Fruit fly (Drosophila melanogaster): Measurements from ENCODE around the gene pum.

Gene pum

DNA sequence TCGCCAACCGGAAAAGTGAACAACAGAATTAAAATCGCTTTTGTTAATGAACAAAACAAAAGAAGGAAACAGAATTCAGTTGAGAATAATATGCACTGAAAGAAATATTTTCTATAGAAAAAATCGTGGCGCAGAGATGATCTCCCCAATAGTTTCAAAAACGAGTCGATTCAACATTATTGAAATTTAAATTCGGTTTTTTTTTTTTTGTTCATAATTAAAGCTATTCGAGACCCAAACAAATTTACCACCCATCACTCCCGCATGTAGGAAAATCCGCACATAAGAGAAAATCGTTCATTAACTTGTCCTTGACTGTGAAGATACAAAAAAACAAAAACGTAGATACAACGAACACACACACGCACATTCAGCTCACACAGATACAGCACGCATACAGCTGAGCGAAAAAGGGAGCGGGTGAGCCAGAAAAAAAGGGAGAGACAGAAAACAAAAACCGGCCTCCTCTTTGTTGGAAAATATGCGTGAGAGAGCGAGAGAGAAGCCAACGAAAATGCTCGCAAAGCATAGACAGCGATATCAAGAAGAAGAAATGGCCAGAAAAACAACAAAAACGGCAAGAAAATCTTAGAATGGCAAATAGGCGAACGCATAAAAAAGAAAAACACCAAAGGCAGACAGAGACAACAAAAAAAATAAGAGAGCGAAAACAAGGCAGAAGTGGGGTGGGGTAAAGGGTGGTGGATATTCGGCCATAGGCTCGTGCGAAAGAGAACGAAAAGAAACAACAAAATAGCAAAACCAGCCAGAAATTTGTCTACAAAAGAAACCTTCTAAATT, 17.2 kb downstream of the pum start (continued):
- no peak for TF ChIP-seq sisA (GFP tag; IDR thresholded peaks at IDR 0.05)
- no peak for TF ChIP-seq nerfin-1 (tag; optimal IDR thresholded peaks at IDR 0.05)
- TF ChIP-seq trh (GFP tag; optimal IDR thresholded peaks at IDR 0.05) = no peak
- TF ChIP-seq CG10462 (GFP tag; optimal IDR thresholded peaks at IDR 0.05) = no peak
- TF ChIP-seq Lpt (GFP tag; optimal IDR thresholded peaks at IDR 0.05) = no peak
- TF ChIP-seq Lim3 (GFP tag; IDR thresholded peaks at IDR 0.05) = no peak
- no peak for TF ChIP-seq CG4820 (GFP tag; optimal IDR thresholded peaks at IDR 0.05)
- no peak for TF ChIP-seq E2f1 (GFP tag; IDR thresholded peaks at IDR 0.05)
- peak; percentile 4 for TF ChIP-seq Sox100B (GFP tag; optimal IDR thresholded peaks at IDR 0.05)
- no peak for TF ChIP-seq ac (GFP tag; optimal IDR thresholded peaks at IDR 0.05)
- no peak for TF ChIP-seq CG3065 (GFP tag; optimal IDR thresholded peaks at IDR 0.05)
- no peak for TF ChIP-seq hbn (GFP tag; IDR thresholded peaks at IDR 0.05; ENCODE audit: partially characterized antibody)
- TF ChIP-seq kay (GFP tag; optimal IDR thresholded peaks at IDR 0.05) = no peak
- no peak for TF ChIP-seq CG15696 (tag; optimal IDR thresholded peaks at IDR 0.05)
- no peak for TF ChIP-seq Doc3 (GFP tag; IDR thresholded peaks at IDR 0.05; ENCODE audit: partially characterized antibody)
- TF ChIP-seq Mes4 (GFP tag; optimal IDR thresholded peaks at IDR 0.05) = no peak
- peak; percentile 24 for TF ChIP-seq org-1 (GFP tag; optimal IDR thresholded peaks at IDR 0.05)
- TF ChIP-seq her (GFP tag; optimal IDR thresholded peaks at IDR 0.05) = peak; percentile 22
- TF ChIP-seq hb (GFP tag; IDR thresholded peaks at IDR 0.05; ENCODE audit: partially characterized antibody) = no peak
- 0 out of 3 replicates have a peak, but pooled peaks have one; percentile 30 for TF ChIP-seq CG17361 (GFP tag; IDR thresholded peaks at IDR 0.05)
- TF ChIP-seq crc (GFP tag; optimal IDR thresholded peaks at IDR 0.05) = peak; percentile 21
- peak; percentile 45 for TF ChIP-seq Meics (GFP tag; optimal IDR thresholded peaks at IDR 0.05)
- peak; percentile 37 for TF ChIP-seq CG2678 (tag; optimal IDR thresholded peaks at IDR 0.05)
- no peak for TF ChIP-seq toy (GFP tag; IDR thresholded peaks at IDR 0.05)
- 0 out of 2 replicates have a peak, but pooled peaks have one; percentile 36 for TF ChIP-seq Ptx1 (GFP tag; IDR thresholded peaks at IDR 0.05)
- TF ChIP-seq bigmax (GFP tag; optimal IDR thresholded peaks at IDR 0.05) = peak; percentile 24
- TF ChIP-seq Aef1 (GFP tag; IDR thresholded peaks at IDR 0.05) = peak; percentile 31; the same call in 1 of the 3 replicates
- no peak for TF ChIP-seq Gsc (GFP tag; IDR thresholded peaks at IDR 0.05)
- TF ChIP-seq vnd (GFP tag; IDR thresholded peaks at IDR 0.05; ENCODE audit: partially characterized antibody) = no peak
- no peak for TF ChIP-seq p53 (GFP tag; optimal IDR thresholded peaks at IDR 0.05)
- peak; percentile 0 for TF ChIP-seq CG1602 (GFP tag; optimal IDR thresholded peaks at IDR 0.05)
- no peak for TF ChIP-seq Max (GFP tag; optimal IDR thresholded peaks at IDR 0.05)
- peak; percentile 52 for TF ChIP-seq zfh2 (GFP tag; optimal IDR thresholded peaks at IDR 0.05)
- peak; percentile 2 for TF ChIP-seq oc (tag; optimal IDR thresholded peaks at IDR 0.05)
- TF ChIP-seq cad (GFP tag; optimal IDR thresholded peaks at IDR 0.05) = no peak
- TF ChIP-seq HHEX (GFP tag; optimal IDR thresholded peaks at IDR 0.05) = peak; percentile 37
- no peak for TF ChIP-seq sr (GFP tag; IDR thresholded peaks at IDR 0.05)
- TF ChIP-seq CG4404 (GFP tag; IDR thresholded peaks at IDR 0.05) = no peak
- TF ChIP-seq ftz-f1 (GFP tag; optimal IDR thresholded peaks at IDR 0.05) = peak; percentile 63
- TF ChIP-seq psq (GFP tag; optimal IDR thresholded peaks at IDR 0.05) = peak; percentile 100
- no peak for TF ChIP-seq inv (GFP tag; IDR thresholded peaks at IDR 0.05; ENCODE audit: partially characterized antibody)
- TF ChIP-seq Nf-YB (GFP tag; optimal IDR thresholded peaks at IDR 0.05) = peak; percentile 10
- peak; percentile 58 for TF ChIP-seq CG12744 (GFP tag; optimal IDR thresholded peaks at IDR 0.05)
- no peak for TF ChIP-seq Mad (GFP tag; optimal IDR thresholded peaks at IDR 0.05)
- TF ChIP-seq h (optimal IDR thresholded peaks at IDR 0.05) = no peak
- TF ChIP-seq CG12299 (tag; optimal IDR thresholded peaks at IDR 0.05) = peak; percentile 21
- TF ChIP-seq Bteb2 (GFP tag; optimal IDR thresholded peaks at IDR 0.05) = peak; percentile 38
- no peak for TF ChIP-seq CG9215 (GFP tag; IDR thresholded peaks at IDR 0.05)
- TF ChIP-seq CG4360 (GFP tag; IDR thresholded peaks at IDR 0.05) = peak; percentile 86
- no peak for TF ChIP-seq TFAM (GFP tag; optimal IDR thresholded peaks at IDR 0.05)
- TF ChIP-seq CG34376 (GFP tag; optimal IDR thresholded peaks at IDR 0.05) = peak; percentile 4
